Worm (Caenorhabditis elegans): ENCODE results near the gene catp-5.

DNA sequence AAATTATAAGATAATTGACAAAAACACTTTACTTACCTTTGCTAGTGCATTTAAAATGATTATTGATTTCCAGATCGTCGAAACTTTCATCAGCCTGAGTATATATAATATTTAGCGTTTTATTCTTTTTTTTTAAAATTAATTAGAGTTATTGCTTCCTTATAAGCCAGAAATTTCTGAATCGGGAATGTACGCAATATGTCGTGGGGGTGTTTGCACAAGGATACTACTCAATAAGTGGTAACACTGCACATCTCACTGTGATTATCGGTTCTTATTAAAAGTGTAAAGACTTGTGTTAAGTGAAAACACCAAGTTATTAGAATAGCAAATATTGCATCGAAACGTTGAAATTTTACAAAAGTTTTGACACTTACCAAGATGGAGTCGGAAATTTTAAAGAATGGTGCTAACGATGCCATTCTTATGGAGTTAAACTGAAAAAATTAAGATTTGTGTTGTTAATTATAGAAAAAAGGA, 40.8 kb downstream of the catp-5 start, which contains the start of gene dim-1:
- TF ChIP-seq K12H6.12 (tag; optimal IDR thresholded peaks at IDR 0.05): no peak
- no peak for TF ChIP-seq ztf-22 (GFP tag; optimal IDR thresholded peaks at IDR 0.05)
- TF ChIP-seq unc-62 (GFP tag; optimal IDR thresholded peaks at IDR 0.05): no peak
- no peak for TF ChIP-seq snpc-4 (GFP tag; optimal IDR thresholded peaks at IDR 0.05)
- no peak for TF ChIP-seq snpc-4 (tag; optimal IDR thresholded peaks at IDR 0.05)
- no peak for TF ChIP-seq rpc-1 (optimal IDR thresholded peaks at IDR 0.05)
- no peak for TF ChIP-seq rpc-1 (tag; optimal IDR thresholded peaks at IDR 0.05)
- no peak for TF ChIP-seq nfya-1 (tag; optimal IDR thresholded peaks at IDR 0.05; ENCODE audit: borderline replicate concordance, insufficient read depth)
- TF ChIP-seq ets-4 (GFP tag; optimal IDR thresholded peaks at IDR 0.05): no peak
- TF ChIP-seq pbrm-1 (GFP tag; IDR thresholded peaks at IDR 0.05): no peak
- no peak for TF ChIP-seq ama-1 (optimal IDR thresholded peaks at IDR 0.05)
- TF ChIP-seq ama-1 (GFP tag; optimal IDR thresholded peaks at IDR 0.05): no peak
- no peak for TF ChIP-seq Y67H2A.10 (GFP tag; conservative IDR thresholded peaks at IDR 0.05)
- no peak for TF ChIP-seq pha-4 (tag; optimal IDR thresholded peaks at IDR 0.05)
- no peak for TF ChIP-seq C17E4.6 (GFP tag; IDR thresholded peaks at IDR 0.05)
- no peak for TF ChIP-seq F55B11.4 (tag; optimal IDR thresholded peaks at IDR 0.05; ENCODE audit: borderline replicate concordance, insufficient read depth)
- no peak for TF ChIP-seq ceh-100 (GFP tag; IDR thresholded peaks at IDR 0.05)
